Fruit fly (Drosophila melanogaster) whole organism, prepupa: Measurements from ENCODE around the gene Sos.

Source experiments
- CG10669 ChIP-seq: fragments of 200-800 bp; sonication (Bioruptor generic); optimal IDR thresholded peaks from 3 replicates; lab custom pipeline; 2018; ENCODE audit warnings: missing biosample characterization, mild to moderate bottlenecking, missing genetic modification characterization, moderate library complexity
- CG15336 ChIP-seq: fragments of 200-800 bp; sonication (Bioruptor generic); IDR thresholded peaks from 2 replicates; pipeline ENCODE4 v1.3.6; 2022; ENCODE audit warnings: missing biosample characterization, missing genetic modification characterization
- CG3032 ChIP-seq: fragments of 200-800 bp; optimal IDR thresholded peaks from 2 replicates; lab custom pipeline; 2019; ENCODE audit warnings: missing biosample characterization, mild to moderate bottlenecking, missing genetic modification characterization, moderate library complexity
- CG34406 ChIP-seq: fragments of 200-800 bp; sonication (Bioruptor generic); optimal IDR thresholded peaks from 3 replicates; lab custom pipeline; 2016; ENCODE audit warnings: missing biosample characterization, missing genetic modification characterization
- CG6808 ChIP-seq: fragments of 200-800 bp; sonication (Bioruptor generic); optimal IDR thresholded peaks from 3 replicates; lab custom pipeline; 2017; ENCODE audit warnings: missing biosample characterization, missing genetic modification characterization, mild to moderate bottlenecking, moderate library complexity, missing genetic modification reagents
- CG7368 ChIP-seq: fragments of 200-800 bp; sonication (Bioruptor generic); optimal IDR thresholded peaks from 3 replicates; lab custom pipeline; 2016; ENCODE audit warnings: missing biosample characterization, missing genetic modification characterization
- Hr39 ChIP-seq: fragments of 200-800 bp; sonication (Bioruptor generic); optimal IDR thresholded peaks from 2 replicates; lab custom pipeline; 2016; ENCODE audit warnings: missing biosample characterization, missing genetic modification characterization
- Lpt ChIP-seq: fragments of 200-800 bp; sonication (Bioruptor generic); optimal IDR thresholded peaks from 3 replicates; lab custom pipeline; 2016; ENCODE audit warnings: missing biosample characterization, missing genetic modification characterization
- Sox102F ChIP-seq: fragments of 200-800 bp; sonication (Bioruptor generic); optimal IDR thresholded peaks from 2 replicates; lab custom pipeline; 2016; ENCODE audit warnings: missing biosample characterization, mild to moderate bottlenecking, missing genetic modification characterization
- cyc ChIP-seq: fragments of 200-800 bp; sonication (Bioruptor generic); optimal IDR thresholded peaks from 3 replicates; lab custom pipeline; 2016; ENCODE audit warnings: missing biosample characterization, missing genetic modification characterization
- dsx ChIP-seq: fragments of 200-800 bp; optimal IDR thresholded peaks from 3 replicates; lab custom pipeline; 2019; ENCODE audit warnings: missing biosample characterization, mild to moderate bottlenecking, missing genetic modification characterization, moderate library complexity; ENCODE audit not compliant: poor library complexity, severe bottlenecking
- fd59A ChIP-seq: fragments of 200-800 bp; sonication (Bioruptor generic); optimal IDR thresholded peaks from 2 replicates; lab custom pipeline; 2017; ENCODE audit warnings: missing biosample characterization, mild to moderate bottlenecking, missing genetic modification characterization, missing genetic modification reagents
- salr ChIP-seq, 2 experiments: fragments of 200-800 bp; sonication (Bioruptor generic); optimal IDR thresholded peaks; 3 replicates each; lab custom pipeline; 2016 to 2018; ENCODE audit warnings: missing biosample characterization in 2 of 2, missing genetic modification characterization in 2 of 2, mild to moderate bottlenecking in 1 of 2
- spab ChIP-seq: fragments of 200-800 bp; sonication (Bioruptor generic); optimal IDR thresholded peaks from 2 replicates; lab custom pipeline; 2017; ENCODE audit warnings: missing biosample characterization, mild to moderate bottlenecking, missing genetic modification characterization, missing genetic modification reagents

dm6 chr2L:13838647-13839390 lies 25.2 kb downstream of the Sos start:
- no peak for TF ChIP-seq salr (GFP tag; optimal IDR thresholded peaks at IDR 0.05; lab: Kevin White, UChicago)
- no peak for TF ChIP-seq dsx (GFP tag; lab: Kevin White, UChicago)
- TF ChIP-seq spab (GFP tag; lab: Kevin White, UChicago) = no peak
- TF ChIP-seq CG15336 = 0 out of 2 replicates have a peak, but pooled peaks have one; percentile 18
- no peak for TF ChIP-seq CG6808 (GFP tag; lab: Kevin White, UChicago)
- TF ChIP-seq CG3032 (tag; lab: Kevin White, UChicago) = no peak
- TF ChIP-seq Sox102F (GFP tag; lab: Kevin White, UChicago) = no peak
- no peak for TF ChIP-seq cyc (GFP tag; lab: Kevin White, UChicago)
- TF ChIP-seq CG7368 = no peak
- no peak for TF ChIP-seq CG10669 (GFP tag; lab: Kevin White, UChicago)
- no peak for TF ChIP-seq CG34406
- peak; percentile 3 for TF ChIP-seq Hr39 (GFP tag; lab: Kevin White, UChicago)
- TF ChIP-seq Lpt (GFP tag; lab: Kevin White, UChicago) = no peak
- no peak for TF ChIP-seq fd59A
